Fruit fly (Drosophila melanogaster) whole organism, wandering third instar larva: ENCODE measurements around the gene Jon99Fii.

Source experiments
- Hr78 ChIP-seq: fragments of >200 bp; optimal IDR thresholded peaks from 2 replicates; lab custom pipeline; 2017; ENCODE audit warnings: missing biosample characterization, missing genetic modification characterization
- ey ChIP-seq: fragments of 200-800 bp; sonication (Bioruptor generic); optimal IDR thresholded peaks from 2 replicates; lab custom pipeline; 2016; ENCODE audit warnings: missing biosample characterization, missing genetic modification characterization
- fru ChIP-seq: fragments of 200-800 bp; sonication (Bioruptor generic); optimal IDR thresholded peaks from 3 replicates; lab custom pipeline; 2016; ENCODE audit warnings: missing biosample characterization, mild to moderate bottlenecking, missing genetic modification characterization
- h ChIP-seq: fragments of 200-800 bp; sonication (Bioruptor generic); optimal IDR thresholded peaks from 3 replicates; lab custom pipeline; 2016; ENCODE audit warnings: missing biosample characterization, mild to moderate bottlenecking, missing genetic modification characterization
- jim ChIP-seq: fragments of 175-275, 200-325 bp; sonication (Bioruptor generic); optimal IDR thresholded peaks from 2 replicates; lab custom pipeline; 2016; ENCODE audit warnings: missing biosample characterization, mild to moderate bottlenecking, missing genetic modification characterization
- lola ChIP-seq: fragments of >200 bp; optimal IDR thresholded peaks from 2 replicates; lab custom pipeline; 2017; ENCODE audit warnings: missing biosample characterization, missing genetic modification characterization
- psq ChIP-seq: fragments of 200-800 bp; sonication (Bioruptor generic); optimal IDR thresholded peaks from 3 replicates; lab custom pipeline; 2017; ENCODE audit warnings: missing biosample characterization, mild to moderate bottlenecking, missing genetic modification characterization, moderate library complexity
- sv ChIP-seq: fragments of 200-800 bp; sonication (Bioruptor generic); optimal IDR thresholded peaks from 3 replicates; lab custom pipeline; 2016; ENCODE audit warnings: missing biosample characterization, missing genetic modification characterization

DNA sequence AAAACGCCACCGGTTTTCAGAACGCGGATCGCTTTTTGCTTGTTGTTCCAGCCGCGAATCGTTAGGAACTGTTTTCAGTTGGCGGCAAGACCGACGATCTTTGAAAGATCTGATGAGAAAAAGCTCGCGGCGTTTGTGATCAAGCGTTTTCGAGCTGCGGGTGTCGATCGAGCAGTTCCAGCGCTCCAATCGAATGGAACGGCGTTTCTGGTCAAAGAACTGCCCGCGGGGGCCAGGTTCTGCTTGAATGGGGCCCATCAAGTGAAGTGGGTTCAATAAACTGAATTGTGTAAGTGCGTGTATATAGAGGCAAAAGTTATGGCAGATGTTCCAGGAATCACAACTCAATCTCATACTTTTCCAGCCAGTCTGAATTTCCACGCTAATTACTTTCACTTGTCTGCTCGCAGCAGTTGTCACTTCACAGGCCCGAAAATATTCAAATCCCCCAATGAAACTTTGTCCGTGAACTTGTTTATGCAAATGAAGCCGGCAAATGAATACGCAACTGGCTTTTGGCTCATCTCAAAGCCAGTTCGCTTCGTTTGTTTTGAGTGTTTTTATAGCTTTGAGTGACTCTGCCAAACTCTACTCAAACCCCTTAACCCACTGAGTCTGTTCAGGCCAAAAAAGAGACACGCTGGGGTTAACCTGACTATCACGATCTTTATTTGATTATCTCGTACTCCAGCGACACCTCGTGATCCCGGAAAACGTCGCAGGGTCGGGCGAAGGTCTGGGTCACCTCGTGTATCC is 8.6 kb upstream of the Jon99Fii start, which contains the start of gene PH4alphaMP:
- TF ChIP-seq jim (GFP tag; lab: Kevin White, UChicago): no peak
- no peak for TF ChIP-seq psq
- TF ChIP-seq ey (GFP tag; lab: Kevin White, UChicago): no peak
- TF ChIP-seq Hr78 (GFP tag; lab: Kevin White, UChicago): no peak
- no peak for TF ChIP-seq sv (GFP tag; lab: Kevin White, UChicago)
- TF ChIP-seq fru (GFP tag; lab: Kevin White, UChicago): no peak
- no peak for TF ChIP-seq lola (GFP tag; lab: Kevin White, UChicago)
- TF ChIP-seq h (GFP tag; lab: Kevin White, UChicago): no peak
